Fruit fly (Drosophila melanogaster) whole organism, embryonic: ENCODE measurements around the gene CG11723.

Experiments used
- Aef1 ChIP-seq: fragments of 200-800 bp; sonication (Bioruptor generic); IDR thresholded peaks from 3 replicates; pipeline ENCODE4 v1.3.6; 2022; ENCODE audit warnings: missing biosample characterization, missing genetic modification characterization
- B-H1 ChIP-seq: fragments of 200-800 bp; sonication (Bioruptor generic); IDR thresholded peaks from 3 replicates; pipeline ENCODE4 v1.3.6; 2022; ENCODE audit warnings: missing biosample characterization, missing genetic modification characterization
- BtbVII ChIP-seq: fragments of 200-800 bp; sonication (Bioruptor generic); optimal IDR thresholded peaks from 3 replicates; lab custom pipeline; 2017; ENCODE audit warnings: missing biosample characterization, mild to moderate bottlenecking, missing genetic modification characterization
- CG11085 ChIP-seq: fragments of 200-800 bp; sonication (Bioruptor generic); IDR thresholded peaks from 2 replicates; pipeline ENCODE4 v1.3.6; 2022; ENCODE audit warnings: missing biosample characterization, missing genetic modification characterization
- CG12769 ChIP-seq: fragments of 200-800 bp; sonication (Bioruptor generic); optimal IDR thresholded peaks from 2 replicates; lab custom pipeline; 2019; ENCODE audit warnings: missing biosample characterization, mild to moderate bottlenecking, missing genetic modification characterization, moderate library complexity
- CG13775 ChIP-seq: fragments of 200-800 bp; sonication (Bioruptor generic); optimal IDR thresholded peaks from 3 replicates; lab custom pipeline; 2017; ENCODE audit warnings: missing biosample characterization, mild to moderate bottlenecking, missing genetic modification characterization
- CG13894 ChIP-seq: fragments of 200-800 bp; sonication (Bioruptor generic); optimal IDR thresholded peaks from 3 replicates; lab custom pipeline; 2018; ENCODE audit warnings: missing biosample characterization, mild to moderate bottlenecking, missing genetic modification characterization, moderate library complexity
- CG14860 ChIP-seq: fragments of 200-800 bp; sonication (Bioruptor generic); IDR thresholded peaks from 3 replicates; pipeline ENCODE4 v1.3.6; 2022; ENCODE audit warnings: missing biosample characterization, missing genetic modification characterization; ENCODE audit not compliant: partially characterized antibody
- CG14965 ChIP-seq: fragments of 200-800 bp; sonication (Bioruptor generic); optimal IDR thresholded peaks from 2 replicates; lab custom pipeline; 2016; ENCODE audit warnings: missing biosample characterization, missing genetic modification characterization, borderline replicate concordance
- CG1647 ChIP-seq: fragments of 200-800 bp; sonication (Bioruptor generic); optimal IDR thresholded peaks from 3 replicates; lab custom pipeline; 2016; ENCODE audit warnings: missing biosample characterization, missing genetic modification characterization
- CG17612 ChIP-seq: fragments of 200-800 bp; sonication (Bioruptor generic); IDR thresholded peaks from 2 replicates; pipeline ENCODE4 v1.3.6; 2022; ENCODE audit warnings: missing biosample characterization, missing genetic modification characterization
- CG2202 ChIP-seq: fragments of 200-800 bp; sonication (Bioruptor generic); optimal IDR thresholded peaks from 2 replicates; lab custom pipeline; 2018; ENCODE audit warnings: missing biosample characterization, mild to moderate bottlenecking, missing genetic modification characterization
- CG31365 ChIP-seq: fragments of 200-800 bp; sonication (Bioruptor generic); optimal IDR thresholded peaks from 2 replicates; lab custom pipeline; 2018; ENCODE audit warnings: missing biosample characterization, mild to moderate bottlenecking, missing genetic modification characterization
- CG34224 ChIP-seq: fragments of 200-800 bp; sonication (Bioruptor generic); IDR thresholded peaks from 3 replicates; pipeline ENCODE4 v1.3.6; 2022; ENCODE audit warnings: missing biosample characterization, missing genetic modification characterization; ENCODE audit not compliant: partially characterized antibody
- CG34422 ChIP-seq: fragments of 200-800 bp; sonication (Bioruptor generic); IDR thresholded peaks from 3 replicates; pipeline ENCODE4 v1.3.6; 2022; ENCODE audit warnings: missing biosample characterization, missing genetic modification characterization
- CG3847 ChIP-seq: fragments of 200-800 bp; sonication (Bioruptor generic); IDR thresholded peaks from 2 replicates; pipeline ENCODE4 v1.3.6; 2022; ENCODE audit warnings: missing biosample characterization, missing genetic modification characterization
- CG4424 ChIP-seq: fragments of 200-800 bp; sonication (Bioruptor generic); optimal IDR thresholded peaks from 3 replicates; lab custom pipeline; 2016; ENCODE audit warnings: missing biosample characterization, missing genetic modification characterization
- CG5245 ChIP-seq: fragments of 200-800 bp; sonication (Bioruptor generic); optimal IDR thresholded peaks from 3 replicates; lab custom pipeline; 2016; ENCODE audit warnings: missing biosample characterization, missing genetic modification characterization
- CG6791 ChIP-seq: fragments of 200-800 bp; sonication (Bioruptor generic); IDR thresholded peaks from 3 replicates; pipeline ENCODE4 v1.3.6; 2022; ENCODE audit warnings: missing biosample characterization, missing genetic modification characterization; ENCODE audit not compliant: partially characterized antibody
- CG6813 ChIP-seq: fragments of 200-800 bp; sonication (Bioruptor generic); optimal IDR thresholded peaks from 2 replicates; lab custom pipeline; 2017; ENCODE audit warnings: missing biosample characterization, missing genetic modification characterization, mild to moderate bottlenecking, moderate library complexity, missing genetic modification reagents
- CG7745 ChIP-seq: fragments of 200-800 bp; sonication (Bioruptor generic); optimal IDR thresholded peaks from 2 replicates; lab custom pipeline; 2018; ENCODE audit warnings: missing biosample characterization, mild to moderate bottlenecking, missing genetic modification characterization, moderate library complexity
- CG9437 ChIP-seq: fragments of 200-800 bp; sonication (Bioruptor generic); optimal IDR thresholded peaks from 2 replicates; lab custom pipeline; 2018; ENCODE audit warnings: missing biosample characterization, mild to moderate bottlenecking, missing genetic modification characterization
- D19A ChIP-seq: fragments of 200-800 bp; optimal IDR thresholded peaks from 3 replicates; lab custom pipeline; 2019; ENCODE audit warnings: missing biosample characterization, mild to moderate bottlenecking, missing genetic modification characterization, moderate library complexity
- D19B ChIP-seq: fragments of 200-800 bp; sonication (Bioruptor generic); optimal IDR thresholded peaks from 2 replicates; lab custom pipeline; 2017; ENCODE audit warnings: missing biosample characterization, mild to moderate bottlenecking, missing genetic modification characterization
- Dad ChIP-seq: fragments of 200-800 bp; sonication (Bioruptor generic); optimal IDR thresholded peaks from 3 replicates; lab custom pipeline; 2016; ENCODE audit warnings: missing biosample characterization, missing genetic modification characterization
- Dref ChIP-seq: fragments of 200-800 bp; sonication (Bioruptor generic); IDR thresholded peaks from 2 replicates; pipeline ENCODE4 v1.3.6; 2022; ENCODE audit warnings: missing biosample characterization, missing genetic modification characterization
- Max ChIP-seq: fragments of 200-800 bp; sonication (Bioruptor generic); optimal IDR thresholded peaks from 2 replicates; lab custom pipeline; 2016; ENCODE audit warnings: missing biosample characterization, mild to moderate bottlenecking, missing genetic modification characterization
- Mes4 ChIP-seq: fragments of 200-800 bp; sonication (Bioruptor generic); optimal IDR thresholded peaks from 2 replicates; lab custom pipeline; 2016; ENCODE audit warnings: missing biosample characterization, missing genetic modification characterization
- NfI ChIP-seq: fragments of 200-800 bp; sonication (Bioruptor generic); optimal IDR thresholded peaks from 3 replicates; lab custom pipeline; 2018; ENCODE audit warnings: missing biosample characterization, mild to moderate bottlenecking, missing genetic modification characterization, moderate library complexity
- TFAM ChIP-seq: fragments of 200-800 bp; sonication (Bioruptor generic); optimal IDR thresholded peaks from 2 replicates; lab custom pipeline; 2017; ENCODE audit warnings: missing biosample characterization, missing genetic modification characterization, inconsistent platforms
- abd-A ChIP-seq: fragments of 200-800 bp; sonication (Bioruptor generic); optimal IDR thresholded peaks from 3 replicates; lab custom pipeline; 2019; ENCODE audit warnings: missing biosample characterization, mild to moderate bottlenecking, missing genetic modification characterization, moderate library complexity
- amos ChIP-seq: fragments of 200-800 bp; sonication (Bioruptor generic); IDR thresholded peaks from 2 replicates; pipeline ENCODE4 v1.3.6; 2022; ENCODE audit warnings: missing biosample characterization, missing genetic modification characterization; ENCODE audit not compliant: partially characterized antibody
- cad ChIP-seq: fragments of >200 bp; optimal IDR thresholded peaks from 2 replicates; lab custom pipeline; 2017; ENCODE audit warnings: missing biosample characterization, missing genetic modification characterization
- cato ChIP-seq: fragments of 200-800 bp; sonication (Bioruptor generic); optimal IDR thresholded peaks from 2 replicates; lab custom pipeline; 2016; ENCODE audit warnings: missing biosample characterization, missing genetic modification characterization, borderline replicate concordance
- caup ChIP-seq: fragments of 200-800 bp; sonication (Bioruptor generic); optimal IDR thresholded peaks from 3 replicates; lab custom pipeline; 2017; ENCODE audit warnings: missing biosample characterization, mild to moderate bottlenecking, missing genetic modification characterization, moderate library complexity; ENCODE audit not compliant: severe bottlenecking
- da ChIP-seq: fragments of 200-800 bp; sonication (Bioruptor generic); optimal IDR thresholded peaks from 2 replicates; lab custom pipeline; 2016; ENCODE audit warnings: missing biosample characterization, missing genetic modification characterization
- dmrt11E ChIP-seq: fragments of 200-800 bp; sonication (Bioruptor generic); optimal IDR thresholded peaks from 3 replicates; lab custom pipeline; 2018; ENCODE audit warnings: missing biosample characterization, mild to moderate bottlenecking, missing genetic modification characterization, moderate library complexity
- dmrt99B ChIP-seq: fragments of 200-800 bp; sonication (Bioruptor generic); optimal IDR thresholded peaks from 2 replicates; lab custom pipeline; 2018; ENCODE audit warnings: missing biosample characterization, mild to moderate bottlenecking, missing genetic modification characterization, moderate library complexity
- eve ChIP-seq, 2 experiments: fragments of >200 bp; optimal IDR thresholded peaks; 2 replicates each; lab custom pipeline; 2017; ENCODE audit warnings: missing biosample characterization in 2 of 2, missing genetic modification characterization in 2 of 2
- fd96Cb ChIP-seq: fragments of 200-800 bp; sonication (Bioruptor generic); optimal IDR thresholded peaks from 2 replicates; lab custom pipeline; 2018; ENCODE audit warnings: missing biosample characterization, mild to moderate bottlenecking, missing genetic modification characterization, moderate library complexity
- knrl ChIP-seq: fragments of 200-800 bp; sonication (Bioruptor generic); IDR thresholded peaks from 3 replicates; pipeline ENCODE4 v1.3.6; 2022; ENCODE audit warnings: missing biosample characterization, missing genetic modification characterization; ENCODE audit not compliant: partially characterized antibody
- mirr ChIP-seq: fragments of 200-800 bp; sonication (Bioruptor generic); optimal IDR thresholded peaks from 3 replicates; lab custom pipeline; 2018; ENCODE audit warnings: missing biosample characterization, mild to moderate bottlenecking, missing genetic modification characterization
- nerfin-1 ChIP-seq: fragments of 200-800 bp; sonication (Bioruptor generic); optimal IDR thresholded peaks from 3 replicates; lab custom pipeline; 2019; ENCODE audit warnings: missing biosample characterization, mild to moderate bottlenecking, missing genetic modification characterization, moderate library complexity
- org-1 ChIP-seq: fragments of 200-800 bp; sonication (Bioruptor generic); optimal IDR thresholded peaks from 2 replicates; lab custom pipeline; 2017; ENCODE audit warnings: missing biosample characterization, missing genetic modification characterization
- otp ChIP-seq: fragments of 200-800 bp; sonication (Bioruptor generic); IDR thresholded peaks from 3 replicates; pipeline ENCODE4, ENCODE4 v1.3.6; 2022; ENCODE audit warnings: missing biosample characterization, missing genetic modification characterization
- psq ChIP-seq: fragments of 200-800 bp; sonication (Bioruptor generic); optimal IDR thresholded peaks from 2 replicates; lab custom pipeline; 2017; ENCODE audit warnings: missing biosample characterization, missing genetic modification characterization
- ttk ChIP-seq: fragments of 200-800 bp; sonication (Bioruptor generic); IDR thresholded peaks from 2 replicates; pipeline ENCODE4 v2.1.2; 2022; ENCODE audit warnings: missing biosample characterization, missing genetic modification characterization
- vnd ChIP-seq: fragments of 200-800 bp; sonication (Bioruptor generic); IDR thresholded peaks from 3 replicates; pipeline ENCODE4 v1.3.6; 2022; ENCODE audit warnings: missing biosample characterization, missing genetic modification characterization; ENCODE audit not compliant: partially characterized antibody

Gene CG11723

DNA sequence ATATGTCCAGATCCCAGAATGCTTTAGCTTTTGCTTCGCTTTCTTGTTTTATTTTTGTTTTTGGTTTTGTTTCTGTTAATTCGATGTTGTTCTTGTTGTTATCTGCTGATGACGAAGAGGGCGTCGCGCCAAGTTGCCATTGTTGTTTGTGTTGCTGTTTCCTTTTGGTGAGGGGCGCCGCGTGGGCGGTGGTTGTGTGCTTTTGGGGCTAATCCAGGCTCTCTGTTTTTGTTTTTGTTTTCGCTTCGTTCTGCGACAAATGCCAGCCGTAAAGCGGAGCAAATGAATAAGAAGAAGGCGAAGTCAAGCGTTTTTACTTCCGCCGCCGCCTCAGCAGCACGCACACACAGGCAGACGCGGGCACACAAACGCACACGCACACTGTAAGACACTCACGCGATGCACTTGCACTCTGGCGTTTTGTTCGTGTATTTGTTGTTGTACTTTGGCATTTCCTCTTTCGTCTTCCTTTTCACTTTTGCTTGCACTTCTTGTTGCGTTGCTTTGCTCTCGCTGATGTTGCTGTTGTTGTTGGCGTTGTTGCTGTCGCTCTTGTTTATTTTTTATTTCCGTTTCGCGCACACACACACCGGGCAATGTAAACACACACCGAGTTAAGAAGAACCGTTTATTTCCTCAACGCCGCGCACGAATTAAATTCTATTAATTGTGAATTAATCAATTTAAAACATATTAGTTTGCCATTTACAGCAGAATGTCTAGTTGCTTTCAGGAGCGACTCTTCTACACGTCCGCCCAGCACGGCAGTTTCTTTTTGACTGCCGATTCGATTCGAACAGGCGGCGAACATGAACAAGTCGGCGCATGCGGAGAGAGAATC lies 31.1 kb upstream of the CG11723 start, which contains the start of gene aop (continued):
- TF ChIP-seq Mes4 (GFP tag; lab: Kevin White, UChicago) (no peak), CG4424 (GFP tag; lab: Kevin White, UChicago) (no peak), CG14965 (GFP tag; lab: Kevin White, UChicago) (no peak), Aef1 (GFP tag; lab: Robert Waterston, UW) (no peak), amos (GFP tag; lab: Robert Waterston, UW) (peak; percentile 32; the same call in 1 of the 2 replicates), CG17612 (GFP tag; lab: Robert Waterston, UW) (no peak), CG7745 (tag; lab: Kevin White, UChicago) (peak; percentile 45), CG6791 (GFP tag; lab: Robert Waterston, UW) (no peak), D19A (tag; lab: Kevin White, UChicago) (peak; percentile 26), CG5245 (no peak), CG13775 (GFP tag; lab: Kevin White, UChicago) (no peak), dmrt99B (tag; lab: Kevin White, UChicago) (peak; percentile 7), ttk (GFP tag; lab: Robert Waterston, UW) (no peak), D19B (GFP tag; lab: Kevin White, UChicago) (no peak), abd-A (tag; lab: Kevin White, UChicago) (peak; percentile 57), fd96Cb (no peak), knrl (GFP tag; lab: Robert Waterston, UW) (0 out of 3 replicates have a peak, but pooled peaks have one; percentile 16), caup (GFP tag; lab: Kevin White, UChicago) (peak; percentile 18), da (GFP tag; lab: Kevin White, UChicago) (no peak), CG11085 (GFP tag; lab: Robert Waterston, UW) (no peak), B-H1 (GFP tag; lab: Robert Waterston, UW) (no peak), CG31365 (no peak), cato (no peak), CG34224 (GFP tag; lab: Robert Waterston, UW) (0 out of 3 replicates have a peak, but pooled peaks have one; percentile 41), eve (GFP tag; optimal IDR thresholded peaks at IDR 0.05; lab: Kevin White, UChicago) (no peak), CG34422 (GFP tag; lab: Robert Waterston, UW) (peak; percentile 58; the same call in 1 of the 3 replicates), nerfin-1 (tag; lab: Kevin White, UChicago) (no peak), BtbVII (GFP tag; lab: Kevin White, UChicago) (no peak), org-1 (GFP tag; lab: Kevin White, UChicago) (no peak), TFAM (GFP tag; lab: Kevin White, UChicago) (no peak), Dad (no peak), Dref (GFP tag; lab: Robert Waterston, UW) (no peak), NfI (GFP tag; lab: Kevin White, UChicago) (peak; percentile 28), CG12769 (tag; lab: Kevin White, UChicago) (peak; percentile 38), Max (GFP tag; lab: Kevin White, UChicago) (no peak), CG3847 (GFP tag; lab: Robert Waterston, UW) (no peak), CG6813 (GFP tag; lab: Kevin White, UChicago) (peak; percentile 11), dmrt11E (peak; percentile 8), CG1647 (GFP tag; lab: Kevin White, UChicago) (peak; percentile 50), CG14860 (GFP tag; lab: Robert Waterston, UW) (no peak), vnd (GFP tag; lab: Robert Waterston, UW) (no peak), psq (GFP tag; lab: Kevin White, UChicago) (peak; percentile 71), CG13894 (tag; lab: Kevin White, UChicago) (peak; percentile 57), mirr (GFP tag; lab: Kevin White, UChicago) (peak; percentile 59), CG2202 (tag; lab: Kevin White, UChicago) (peak; percentile 10), otp (GFP tag; lab: Robert Waterston, UW) (peak; percentile 33; the same call in 1 of the 3 replicates), CG9437 (GFP tag; lab: Kevin White, UChicago) (no peak), cad (no peak)
